Fruit fly (Drosophila melanogaster) whole organism, wandering third instar larva: ENCODE data around the gene CG46313.

ENCODE experiments used
- Abd-B ChIP-seq: fragments of >200 bp; optimal IDR thresholded peaks from 2 replicates; lab custom pipeline; 2017; ENCODE audit warnings: missing biosample characterization, missing genetic modification characterization
- Hr78 ChIP-seq: fragments of >200 bp; optimal IDR thresholded peaks from 2 replicates; lab custom pipeline; 2017; ENCODE audit warnings: missing biosample characterization, missing genetic modification characterization
- Jra ChIP-seq: sonication (Bioruptor generic); optimal IDR thresholded peaks from 2 replicates; lab custom pipeline; 2016; ENCODE audit warnings: missing biosample characterization, missing genetic modification characterization
- Myc ChIP-seq: fragments of >200 bp; optimal IDR thresholded peaks from 2 replicates; lab custom pipeline; 2017
- dl ChIP-seq, 2 experiments: fragments of 175-275, 200-275 bp in 1 of 2; fragments of 200-275 bp in 1 of 2; sonication (Bioruptor generic); optimal IDR thresholded peaks; lab custom pipeline; 2018; ENCODE audit warnings: mild to moderate bottlenecking in 2 of 2, missing biosample characterization in 2 of 2, missing genetic modification characterization in 2 of 2, moderate library complexity in 2 of 2; ENCODE audit not compliant: partially characterized antibody in 2 of 2, insufficient read depth in 1 of 2
- foxo ChIP-seq, 2 experiments: fragments of 200-800 bp; sonication (Bioruptor generic); optimal IDR thresholded peaks; 2 replicates in 1 of 2; 3 replicates in 1 of 2; lab custom pipeline; 2016 to 2017; ENCODE audit warnings: missing biosample characterization in 2 of 2, missing genetic modification characterization in 2 of 2
- fru ChIP-seq: fragments of 200-800 bp; sonication (Bioruptor generic); optimal IDR thresholded peaks from 3 replicates; lab custom pipeline; 2016; ENCODE audit warnings: missing biosample characterization, mild to moderate bottlenecking, missing genetic modification characterization
- h ChIP-seq: fragments of 200-800 bp; sonication (Bioruptor generic); optimal IDR thresholded peaks from 3 replicates; lab custom pipeline; 2016; ENCODE audit warnings: missing biosample characterization, mild to moderate bottlenecking, missing genetic modification characterization
- lola ChIP-seq: fragments of >200 bp; optimal IDR thresholded peaks from 2 replicates; lab custom pipeline; 2017; ENCODE audit warnings: missing biosample characterization, missing genetic modification characterization
- pan ChIP-seq: fragments of >200 bp; optimal IDR thresholded peaks from 2 replicates; lab custom pipeline; 2017
- psq ChIP-seq: fragments of 200-800 bp; sonication (Bioruptor generic); optimal IDR thresholded peaks from 3 replicates; lab custom pipeline; 2017; ENCODE audit warnings: missing biosample characterization, mild to moderate bottlenecking, missing genetic modification characterization, moderate library complexity
- sage ChIP-seq: fragments of 200-800 bp; sonication (Bioruptor generic); optimal IDR thresholded peaks from 2 replicates; lab custom pipeline; 2016; ENCODE audit warnings: missing biosample characterization, mild to moderate bottlenecking, missing genetic modification characterization
- usp ChIP-seq: fragments of >200 bp; optimal IDR thresholded peaks from 2 replicates; lab custom pipeline; 2017; ENCODE audit warnings: missing biosample characterization, missing genetic modification characterization

DNA sequence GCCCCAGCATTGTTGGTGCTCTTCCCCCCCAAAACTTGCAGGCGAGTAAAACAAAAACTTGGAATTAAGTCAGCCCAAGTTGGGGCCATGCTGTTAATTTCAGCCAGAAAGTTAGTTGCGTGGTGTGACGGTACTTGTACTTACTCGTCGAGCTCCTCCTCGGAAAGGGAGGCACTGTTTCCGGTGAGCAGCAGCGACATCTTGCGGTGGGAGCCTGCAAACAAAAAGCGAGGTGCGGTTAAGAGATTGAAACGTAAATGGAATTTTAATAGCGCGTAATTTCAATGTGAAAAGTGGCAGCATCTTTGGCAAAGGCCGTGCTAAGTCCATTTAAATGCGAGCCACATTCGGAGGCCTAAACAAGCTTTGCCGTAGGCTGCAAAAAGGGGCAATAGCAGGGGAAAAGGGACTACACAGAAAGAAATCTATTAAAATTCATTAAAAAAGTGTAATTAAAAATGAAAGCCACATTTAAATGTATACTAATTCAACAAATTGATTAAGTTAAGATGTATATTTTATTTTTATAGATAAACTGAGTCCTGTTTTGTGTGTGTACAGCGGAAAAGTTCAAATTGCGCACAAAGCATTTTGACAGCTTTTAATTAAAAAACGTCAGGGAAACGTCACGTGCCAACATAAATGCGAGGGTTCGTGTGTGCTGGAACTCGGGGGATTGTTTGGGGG is 21.8 kb upstream of the CG46313 start:
- TF ChIP-seq Hr78 (GFP tag; lab: Kevin White, UChicago) (no peak), lola (no peak), Myc (lab: Kevin White, UChicago) (no peak), Abd-B (GFP tag; lab: Kevin White, UChicago) (no peak), dl (GFP tag; optimal IDR thresholded peaks at IDR 0.05; lab: Kevin White, UChicago; ENCODE audit: insufficient read depth in 1 of 2, partially characterized antibody in 2 of 2) (no peak), h (GFP tag; lab: Kevin White, UChicago) (no peak), Jra (GFP tag; lab: Kevin White, UChicago) (no peak), psq (GFP tag; lab: Kevin White, UChicago) (no peak), usp (GFP tag; lab: Kevin White, UChicago) (no peak), foxo (GFP tag; optimal IDR thresholded peaks at IDR 0.05; lab: Kevin White, UChicago) (no peak), sage (GFP tag; lab: Kevin White, UChicago) (no peak), pan (lab: Kevin White, UChicago) (no peak), fru (no peak)
